Fruit fly (Drosophila melanogaster) Kc167 (cell line): ENCODE results near the gene by.

ENCODE experiments used
- h ChIP-seq: fragments of >200 bp; optimal IDR thresholded peaks from 3 replicates; lab custom pipeline; 2018; ENCODE audit warnings: missing external identifiers
- insv ChIP-seq: fragments of >200 bp; optimal IDR thresholded peaks from 3 replicates; lab custom pipeline; 2018; ENCODE audit warnings: missing external identifiers
- psq ChIP-seq: fragments of >200 bp; optimal IDR thresholded peaks from 2 replicates; lab custom pipeline; 2017; ENCODE audit warnings: missing external identifiers

dm6 chr3R:9548769-9549168 lies 16.0 kb upstream of the by start:
- no peak for TF ChIP-seq h
- TF ChIP-seq psq = no peak
- no peak for TF ChIP-seq insv (lab: Kevin White, UChicago)
